Worm (Caenorhabditis elegans): Measurements from ENCODE around the gene gbb-2.

gbb-2 gene

ce11 chrIV:4506637-4507036, at the start of gene gbb-2:
Gene gbb-2 (minus strand): TSS chrIV:4506748.
- TF ChIP-seq ets-4 (tag; optimal IDR thresholded peaks at IDR 0.05) (no peak), fax-1 (tag; optimal IDR thresholded peaks at IDR 0.05) (no peak), ceh-18 (tag; optimal IDR thresholded peaks at IDR 0.05) (peak; percentile 52), rnt-1 (tag; optimal IDR thresholded peaks at IDR 0.05) (no peak), hlh-15 (tag; optimal IDR thresholded peaks at IDR 0.05) (no peak), ceh-22 (tag; optimal IDR thresholded peaks at IDR 0.05) (no peak), ztf-16 (tag; optimal IDR thresholded peaks at IDR 0.05) (no peak), nfya-1 (tag; optimal IDR thresholded peaks at IDR 0.05) (peak; percentile 4), hlh-6 (tag; optimal IDR thresholded peaks at IDR 0.05) (no peak), eyg-1 (tag; optimal IDR thresholded peaks at IDR 0.05) (no peak), pag-3 (tag; optimal IDR thresholded peaks at IDR 0.05; ENCODE audit: borderline replicate concordance) (no peak), dmd-4 (tag; optimal IDR thresholded peaks at IDR 0.05; ENCODE audit: borderline replicate concordance) (no peak), unc-3 (GFP tag; conservative IDR thresholded peaks at IDR 0.05) (no peak), unc-3 (tag; optimal IDR thresholded peaks at IDR 0.05) (no peak)

- TF ChIP-seq fax-1 (tag; optimal IDR thresholded peaks at IDR 0.05) = no peak
- TF ChIP-seq ceh-24 (tag; optimal IDR thresholded peaks at IDR 0.05) = no peak
- no peak for TF ChIP-seq ets-4 (tag; optimal IDR thresholded peaks at IDR 0.05)
- no peak for TF ChIP-seq unc-55 (GFP tag; optimal IDR thresholded peaks at IDR 0.05)
- no peak for TF ChIP-seq unc-42 (tag; optimal IDR thresholded peaks at IDR 0.05)
- no peak for TF ChIP-seq fkh-6 (tag; optimal IDR thresholded peaks at IDR 0.05)
- TF ChIP-seq hlh-8 (tag; optimal IDR thresholded peaks at IDR 0.05) = no peak
- no peak for TF ChIP-seq hlh-30 (tag; optimal IDR thresholded peaks at IDR 0.05; ENCODE audit: insufficient read depth)
- no peak for TF ChIP-seq hlh-15 (tag; optimal IDR thresholded peaks at IDR 0.05)
- no peak for TF ChIP-seq ama-1 (optimal IDR thresholded peaks at IDR 0.05)
- TF ChIP-seq ceh-2 (tag; optimal IDR thresholded peaks at IDR 0.05) = no peak
- no peak for TF ChIP-seq C38D4.7 (GFP tag; optimal IDR thresholded peaks at IDR 0.05)
- TF ChIP-seq sox-4 (tag; optimal IDR thresholded peaks at IDR 0.05) = no peak
- TF ChIP-seq madf-2 (tag; optimal IDR thresholded peaks at IDR 0.05) = no peak
- TF ChIP-seq gmeb-2 (tag; optimal IDR thresholded peaks at IDR 0.05) = no peak
- TF ChIP-seq tbx-7 (tag; optimal IDR thresholded peaks at IDR 0.05) = no peak
- no peak for TF ChIP-seq ahr-1 (tag; optimal IDR thresholded peaks at IDR 0.05)
- TF ChIP-seq K02D7.2 (tag; optimal IDR thresholded peaks at IDR 0.05) = no peak
Measured at ce11 chrIV:4551562-4551961, 45.0 kb upstream of the gbb-2 start.

- TF ChIP-seq lim-6 (tag; optimal IDR thresholded peaks at IDR 0.05) (no peak), unc-42 (tag; optimal IDR thresholded peaks at IDR 0.05) (peak; percentile 5)
Measured at ce11 chrIV:4548253-4548652, 41.7 kb upstream of the gbb-2 start, which contains the start of gene ZK185.1. Gene ZK185.1 (plus strand): TSS chrIV:4548553.

ce11 chrIV:4545818-4546217, 39.3 kb upstream of the gbb-2 start, which contains the start of gene ZK185.5:
Gene ZK185.5 (minus strand): TSS chrIV:4545918.
- TF ChIP-seq ama-1 (optimal IDR thresholded peaks at IDR 0.05) (no peak), C38D4.7 (GFP tag; optimal IDR thresholded peaks at IDR 0.05) (no peak), pax-1 (tag; optimal IDR thresholded peaks at IDR 0.05) (no peak), hlh-15 (tag; optimal IDR thresholded peaks at IDR 0.05) (no peak), unc-42 (tag; optimal IDR thresholded peaks at IDR 0.05) (no peak), npax-4 (tag; optimal IDR thresholded peaks at IDR 0.05) (no peak), hlh-6 (tag; optimal IDR thresholded peaks at IDR 0.05) (no peak), lin-11 (tag; optimal IDR thresholded peaks at IDR 0.05) (no peak), ceh-31 (tag; optimal IDR thresholded peaks at IDR 0.05) (no peak), K02D7.2 (tag; optimal IDR thresholded peaks at IDR 0.05) (no peak), T23F11.4 (GFP tag; optimal IDR thresholded peaks at IDR 0.05) (no peak), ceh-18 (tag; optimal IDR thresholded peaks at IDR 0.05) (no peak), sdc-2 (tag; optimal IDR thresholded peaks at IDR 0.05) (no peak), unc-3 (GFP tag; conservative IDR thresholded peaks at IDR 0.05) (no peak), unc-3 (tag; optimal IDR thresholded peaks at IDR 0.05) (no peak), ceh-19 (GFP tag; optimal IDR thresholded peaks at IDR 0.05) (no peak), ets-4 (tag; optimal IDR thresholded peaks at IDR 0.05) (no peak)
